Fruit fly (Drosophila melanogaster): ENCODE results near the gene TotC.

dm6 chr3R:20890505-20890904 is 17.7 kb downstream of the TotC start:
- no peak for TF ChIP-seq CG33017 (tag; optimal IDR thresholded peaks at IDR 0.05)
- TF ChIP-seq ovo (GFP tag; optimal IDR thresholded peaks at IDR 0.05) = no peak
- no peak for TF ChIP-seq CG1620 (GFP tag; optimal IDR thresholded peaks at IDR 0.05)
- peak; percentile 33 for TF ChIP-seq kay (GFP tag; ENCODE audit: borderline replicate concordance)
- TF ChIP-seq cnc (optimal IDR thresholded peaks at IDR 0.05) = no peak
- no peak for TF ChIP-seq CG11617 (GFP tag; optimal IDR thresholded peaks at IDR 0.05)
- no peak for TF ChIP-seq Crg-1 (GFP tag; optimal IDR thresholded peaks at IDR 0.05)
- TF ChIP-seq cic (GFP tag; optimal IDR thresholded peaks at IDR 0.05) = no peak
- TF ChIP-seq Clk (GFP tag; optimal IDR thresholded peaks at IDR 0.05) = no peak
- TF ChIP-seq CG12768 (GFP tag; optimal IDR thresholded peaks at IDR 0.05) = no peak
- no peak for TF ChIP-seq bab1 (GFP tag; optimal IDR thresholded peaks at IDR 0.05)
- TF ChIP-seq CG7045 (GFP tag; optimal IDR thresholded peaks at IDR 0.05) = no peak
- TF ChIP-seq CG5204 (GFP tag; optimal IDR thresholded peaks at IDR 0.05) = no peak
- TF ChIP-seq tj (GFP tag; optimal IDR thresholded peaks at IDR 0.05) = no peak

All from whole organism, adult.